Fruit fly (Drosophila melanogaster) whole organism, embryonic: ENCODE measurements around the gene gb.

Experiments used
- Ada2b ChIP-seq: fragments of 200-800 bp; sonication (Bioruptor generic); IDR thresholded peaks from 2 replicates; pipeline ENCODE4 v1.3.6; 2022; ENCODE audit warnings: missing biosample characterization, missing genetic modification characterization
- Aef1 ChIP-seq: fragments of 200-800 bp; sonication (Bioruptor generic); IDR thresholded peaks from 3 replicates; pipeline ENCODE4 v1.3.6; 2022; ENCODE audit warnings: missing biosample characterization, missing genetic modification characterization
- Blimp-1 ChIP-seq: fragments of 200-800 bp; sonication (Bioruptor generic); optimal IDR thresholded peaks from 3 replicates; lab custom pipeline; 2018; ENCODE audit warnings: missing biosample characterization, missing genetic modification characterization, mild to moderate bottlenecking, moderate library complexity, missing genetic modification reagents
- CG1024 ChIP-seq: fragments of 200-800 bp; sonication (Bioruptor generic); IDR thresholded peaks from 2 replicates; pipeline ENCODE4 v1.3.6; 2022; ENCODE audit warnings: missing biosample characterization, missing genetic modification characterization
- CG12659 ChIP-seq: fragments of 200-800 bp; sonication (Bioruptor generic); optimal IDR thresholded peaks from 3 replicates; lab custom pipeline; 2017; ENCODE audit warnings: mild to moderate bottlenecking, missing biosample characterization, missing genetic modification reagents, missing genetic modification characterization
- CG13287 ChIP-seq: fragments of 200-800 bp; sonication (Bioruptor generic); IDR thresholded peaks from 2 replicates; pipeline ENCODE4 v1.3.6; 2022; ENCODE audit warnings: missing biosample characterization, missing genetic modification characterization; ENCODE audit not compliant: partially characterized antibody
- CG14667 ChIP-seq: fragments of 200-800 bp; sonication (Bioruptor generic); IDR thresholded peaks from 2 replicates; pipeline ENCODE4 v1.3.6; 2022; ENCODE audit warnings: missing biosample characterization, missing genetic modification characterization
- CG16815 ChIP-seq: fragments of 200-800 bp; sonication (Bioruptor generic); optimal IDR thresholded peaks from 3 replicates; lab custom pipeline; 2017; ENCODE audit warnings: missing biosample characterization, mild to moderate bottlenecking, missing genetic modification characterization
- CG17829 ChIP-seq: fragments of 200-800 bp; optimal IDR thresholded peaks from 2 replicates; lab custom pipeline; 2019; ENCODE audit warnings: missing biosample characterization, mild to moderate bottlenecking, missing genetic modification characterization, moderate library complexity
- CG3838 ChIP-seq: fragments of 200-800 bp; sonication (Bioruptor generic); optimal IDR thresholded peaks from 3 replicates; lab custom pipeline; 2016; ENCODE audit warnings: missing biosample characterization, missing genetic modification characterization
- CG5180 ChIP-seq: fragments of 200-800 bp; sonication (Bioruptor generic); optimal IDR thresholded peaks from 3 replicates; lab custom pipeline; 2017; ENCODE audit warnings: missing biosample characterization, missing genetic modification characterization, mild to moderate bottlenecking, moderate library complexity, missing genetic modification reagents
- CG6791 ChIP-seq: fragments of 200-800 bp; sonication (Bioruptor generic); IDR thresholded peaks from 3 replicates; pipeline ENCODE4 v1.3.6; 2022; ENCODE audit warnings: missing biosample characterization, missing genetic modification characterization; ENCODE audit not compliant: partially characterized antibody
- CG9932 ChIP-seq: fragments of 200-800 bp; sonication (Bioruptor generic); IDR thresholded peaks from 2 replicates; pipeline ENCODE4 v1.3.6; 2022; ENCODE audit warnings: missing biosample characterization, missing genetic modification characterization
- Dbx ChIP-seq: fragments of 200-800 bp; sonication (Bioruptor generic); IDR thresholded peaks from 3 replicates; pipeline ENCODE4 v1.3.6; 2022; ENCODE audit warnings: missing biosample characterization, missing genetic modification characterization
- Dref ChIP-seq: fragments of 200-800 bp; sonication (Bioruptor generic); IDR thresholded peaks from 2 replicates; pipeline ENCODE4 v1.3.6; 2022; ENCODE audit warnings: missing biosample characterization, missing genetic modification characterization
- E2f2 ChIP-seq: fragments of 200-800 bp; sonication (Bioruptor generic); IDR thresholded peaks from 2 replicates; pipeline ENCODE4 v1.3.6; 2022; ENCODE audit warnings: missing biosample characterization, missing genetic modification characterization
- ERR ChIP-seq: fragments of 200-800 bp; sonication (Bioruptor generic); optimal IDR thresholded peaks from 2 replicates; lab custom pipeline; 2016; ENCODE audit warnings: missing biosample characterization, missing genetic modification characterization
- GATAe ChIP-seq: fragments of 200-800 bp; sonication (Bioruptor generic); conservative IDR thresholded peaks from 2 replicates; pipeline ENCODE4 v1.3.6; 2022; ENCODE audit warnings: missing biosample characterization, missing genetic modification characterization
- HLH4C ChIP-seq: fragments of 200-800 bp; sonication (Bioruptor generic); IDR thresholded peaks from 3 replicates; pipeline ENCODE4 v1.3.6; 2022; ENCODE audit warnings: missing biosample characterization, missing genetic modification characterization; ENCODE audit not compliant: partially characterized antibody
- HLH54F ChIP-seq: fragments of 200-800 bp; sonication (Bioruptor generic); optimal IDR thresholded peaks from 3 replicates; lab custom pipeline; 2016; ENCODE audit warnings: missing biosample characterization, missing genetic modification characterization
- HmgD ChIP-seq: fragments of 200-800 bp; sonication (Bioruptor generic); optimal IDR thresholded peaks from 3 replicates; lab custom pipeline; 2016; ENCODE audit warnings: missing biosample characterization, missing genetic modification characterization
- Lhr ChIP-seq: fragments of 200-800 bp; sonication (Bioruptor generic); optimal IDR thresholded peaks from 3 replicates; lab custom pipeline; 2017; ENCODE audit warnings: mild to moderate bottlenecking, missing biosample characterization, missing genetic modification reagents, missing genetic modification characterization
- PHDP ChIP-seq: fragments of 200-800 bp; sonication (Bioruptor generic); optimal IDR thresholded peaks from 3 replicates; lab custom pipeline; 2018; ENCODE audit warnings: missing biosample characterization, mild to moderate bottlenecking, missing genetic modification characterization, moderate library complexity
- Pdp1 ChIP-seq, 2 experiments: fragments of 200-800 bp; sonication (Bioruptor generic); optimal IDR thresholded peaks; 3 replicates each; lab custom pipeline; 2016; ENCODE audit warnings: missing biosample characterization in 2 of 2, missing genetic modification characterization in 2 of 2, mild to moderate bottlenecking in 1 of 2, moderate library complexity in 1 of 2
- Ptx1 ChIP-seq: fragments of 200-800 bp; sonication (Bioruptor generic); IDR thresholded peaks from 2 replicates; pipeline ENCODE4 v1.3.6; 2022; ENCODE audit warnings: missing biosample characterization, missing genetic modification characterization
- Scr ChIP-seq: fragments of 200-800 bp; sonication (Bioruptor generic); IDR thresholded peaks from 2 replicates; pipeline ENCODE4 v1.3.6; 2022; ENCODE audit warnings: missing biosample characterization, missing genetic modification characterization; ENCODE audit not compliant: partially characterized antibody
- Six4 ChIP-seq: fragments of 200-800 bp; sonication (Bioruptor generic); optimal IDR thresholded peaks from 2 replicates; lab custom pipeline; 2016; ENCODE audit warnings: missing biosample characterization, missing genetic modification characterization
- Sry-β ChIP-seq: fragments of 200-800 bp; sonication (Bioruptor generic); optimal IDR thresholded peaks from 2 replicates; lab custom pipeline; 2018; ENCODE audit warnings: missing biosample characterization, mild to moderate bottlenecking, missing genetic modification characterization, moderate library complexity
- amos ChIP-seq: fragments of 200-800 bp; sonication (Bioruptor generic); IDR thresholded peaks from 2 replicates; pipeline ENCODE4 v1.3.6; 2022; ENCODE audit warnings: missing biosample characterization, missing genetic modification characterization; ENCODE audit not compliant: partially characterized antibody
- ash1 ChIP-seq: fragments of 200-800 bp; sonication (Bioruptor generic); optimal IDR thresholded peaks from 2 replicates; lab custom pipeline; 2018; ENCODE audit warnings: missing biosample characterization, mild to moderate bottlenecking, missing genetic modification characterization
- az2 ChIP-seq: fragments of 200-800 bp; sonication (Bioruptor generic); optimal IDR thresholded peaks from 3 replicates; lab custom pipeline; 2016; ENCODE audit warnings: missing biosample characterization, missing genetic modification characterization
- dan ChIP-seq: fragments of 200-800 bp; sonication (Bioruptor generic); IDR thresholded peaks from 2 replicates; pipeline ENCODE4 v1.3.6; 2022; ENCODE audit warnings: missing biosample characterization, missing genetic modification characterization
- dpn ChIP-seq, 2 experiments: fragments of 200-800 bp; sonication (Bioruptor generic); optimal IDR thresholded peaks; 3 replicates each; lab custom pipeline; 2016; ENCODE audit warnings: missing biosample characterization in 2 of 2, missing genetic modification characterization in 2 of 2
- fd102C ChIP-seq: fragments of 200-800 bp; sonication (Bioruptor generic); optimal IDR thresholded peaks from 2 replicates; lab custom pipeline; 2018; ENCODE audit warnings: missing biosample characterization, mild to moderate bottlenecking, missing genetic modification characterization, moderate library complexity
- fu2 ChIP-seq: fragments of 200-800 bp; sonication (Bioruptor generic); optimal IDR thresholded peaks from 2 replicates; lab custom pipeline; 2016; ENCODE audit warnings: missing biosample characterization, missing genetic modification characterization
- gsb ChIP-seq: fragments of 200-800 bp; sonication (Bioruptor generic); IDR thresholded peaks from 2 replicates; pipeline ENCODE4 v1.3.6; 2022; ENCODE audit warnings: missing biosample characterization, missing genetic modification characterization
- gsb-n ChIP-seq: fragments of 200-800 bp; sonication (Bioruptor generic); optimal IDR thresholded peaks from 3 replicates; lab custom pipeline; 2018; ENCODE audit warnings: missing biosample characterization, mild to moderate bottlenecking, missing genetic modification characterization
- h ChIP-seq: fragments of >200 bp; optimal IDR thresholded peaks from 2 replicates; lab custom pipeline; 2017
- hbn ChIP-seq: fragments of 200-800 bp; sonication (Bioruptor generic); IDR thresholded peaks from 2 replicates; pipeline ENCODE4 v1.3.6; 2022; ENCODE audit warnings: missing biosample characterization, missing genetic modification characterization; ENCODE audit not compliant: partially characterized antibody
- her ChIP-seq: fragments of 200-800 bp; sonication (Bioruptor generic); optimal IDR thresholded peaks from 2 replicates; lab custom pipeline; 2016; ENCODE audit warnings: missing biosample characterization, missing genetic modification characterization
- insv ChIP-seq, 2 experiments: fragments of 200-800 bp; sonication (Bioruptor generic); optimal IDR thresholded peaks; 3 replicates each; lab custom pipeline; 2016 to 2018; ENCODE audit warnings: missing biosample characterization in 2 of 2, missing genetic modification characterization in 2 of 2
- jigr1 ChIP-seq: fragments of 200-800 bp; sonication (Bioruptor generic); IDR thresholded peaks from 3 replicates; pipeline ENCODE4 v1.3.6; 2022; ENCODE audit warnings: missing biosample characterization, missing genetic modification characterization
- p53 ChIP-seq: fragments of 200-800 bp; sonication (Bioruptor generic); optimal IDR thresholded peaks from 2 replicates; lab custom pipeline; 2016; ENCODE audit warnings: missing biosample characterization, missing genetic modification characterization
- pfk ChIP-seq: fragments of 200-800 bp; sonication (Bioruptor generic); optimal IDR thresholded peaks from 2 replicates; lab custom pipeline; 2018; ENCODE audit warnings: missing biosample characterization, mild to moderate bottlenecking, missing genetic modification characterization, moderate library complexity
- prd ChIP-seq, 3 experiments: fragments of >200 bp in 2 of 3; fragments of 200-800 bp in 1 of 3; sonication (Bioruptor generic) in 1 of 3; optimal IDR thresholded peaks in 2 of 3; IDR thresholded peaks in 1 of 3; 2 replicates in 2 of 3; 3 replicates in 1 of 3; pipeline versions ENCODE4 v1.3.6 to Lab custom; 2017 to 2022; ENCODE audit warnings: missing biosample characterization in 1 of 3, missing genetic modification characterization in 1 of 3
- psq ChIP-seq: fragments of 200-800 bp; sonication (Bioruptor generic); optimal IDR thresholded peaks from 2 replicates; lab custom pipeline; 2017; ENCODE audit warnings: missing biosample characterization, missing genetic modification characterization
- pum ChIP-seq: fragments of 200-800 bp; sonication (Bioruptor generic); optimal IDR thresholded peaks from 2 replicates; lab custom pipeline; 2016; ENCODE audit warnings: missing biosample characterization, missing genetic modification characterization
- sisA ChIP-seq: fragments of 200-800 bp; sonication (Bioruptor generic); IDR thresholded peaks from 2 replicates; pipeline ENCODE4 v1.3.6; 2022; ENCODE audit warnings: missing biosample characterization, missing genetic modification characterization
- slbo ChIP-seq: fragments of 200-800 bp; sonication (Bioruptor generic); IDR thresholded peaks from 2 replicates; pipeline ENCODE4 v1.3.6; 2022; ENCODE audit warnings: missing biosample characterization, missing genetic modification characterization
- ttk ChIP-seq: fragments of 200-800 bp; sonication (Bioruptor generic); IDR thresholded peaks from 2 replicates; pipeline ENCODE4 v2.1.2; 2022; ENCODE audit warnings: missing biosample characterization, missing genetic modification characterization
- yki ChIP-seq: fragments of >200 bp; optimal IDR thresholded peaks from 3 replicates; lab custom pipeline; 2018
- zfh1 ChIP-seq: fragments of 200-800 bp; sonication (Bioruptor generic); IDR thresholded peaks from 3 replicates; pipeline ENCODE4 v1.3.6; 2022; ENCODE audit warnings: missing biosample characterization, missing genetic modification characterization

Gene gb

dm6 chr3R:27151516-27151823 is 39.4 kb upstream of the gb start, which contains the start of gene Men-b (continued):
- TF ChIP-seq zfh1 (GFP tag; lab: Robert Waterston, UW) = peak; percentile 6; the same call in 1 of the 3 replicates
- no peak for TF ChIP-seq fd102C (GFP tag; lab: Kevin White, UChicago)
- peak; percentile 23 for TF ChIP-seq HmgD (GFP tag; lab: Kevin White, UChicago)
- peak; percentile 67 for TF ChIP-seq CG12659
- TF ChIP-seq fu2 (GFP tag; lab: Kevin White, UChicago) = no peak
- peak; percentile 53; the same call in 1 of the 2 replicates for TF ChIP-seq amos
- peak; percentile 94 for TF ChIP-seq Lhr
- no peak for TF ChIP-seq yki
- no peak for TF ChIP-seq Six4 (GFP tag; lab: Kevin White, UChicago)
- TF ChIP-seq ash1 (GFP tag; lab: Kevin White, UChicago) = no peak
- TF ChIP-seq CG17829 (tag; lab: Kevin White, UChicago) = no peak
- TF ChIP-seq CG13287 = peak; percentile 72
- TF ChIP-seq CG1024 (GFP tag; lab: Robert Waterston, UW) = no peak
- TF ChIP-seq Sry-β (GFP tag; lab: Kevin White, UChicago) = no peak
- no peak for TF ChIP-seq h
- no peak for TF ChIP-seq CG16815 (GFP tag; lab: Kevin White, UChicago)
- no peak for TF ChIP-seq GATAe
- peak; percentile 50 for TF ChIP-seq Dref (GFP tag; lab: Robert Waterston, UW)
- no peak for TF ChIP-seq p53 (GFP tag; lab: Kevin White, UChicago)
- no peak for TF ChIP-seq az2 (GFP tag; lab: Kevin White, UChicago)
- TF ChIP-seq her (GFP tag; lab: Kevin White, UChicago) = peak; percentile 12
- TF ChIP-seq gsb = no peak
- no peak for TF ChIP-seq pum (GFP tag; lab: Kevin White, UChicago)
- no peak for TF ChIP-seq CG5180 (GFP tag; lab: Kevin White, UChicago)
- TF ChIP-seq CG14667 = no peak
- no peak for TF ChIP-seq HLH54F
- TF ChIP-seq CG6791 (GFP tag; lab: Robert Waterston, UW) = peak; percentile 67; the same call in 2 of the 3 replicates
- TF ChIP-seq E2f2 (GFP tag; lab: Robert Waterston, UW) = peak; percentile 87
- TF ChIP-seq pfk (GFP tag; lab: Kevin White, UChicago) = no peak
- no peak for TF ChIP-seq gsb-n (tag; lab: Kevin White, UChicago)
- no peak for TF ChIP-seq Ada2b
- peak; percentile 17 for TF ChIP-seq CG9932
- TF ChIP-seq Pdp1 (GFP tag; optimal IDR thresholded peaks at IDR 0.05; lab: Kevin White, UChicago) = peak in 1 of 2 experiments; percentile 6
- no peak for TF ChIP-seq insv (GFP tag; optimal IDR thresholded peaks at IDR 0.05; lab: Kevin White, UChicago)
- TF ChIP-seq Aef1 (GFP tag; lab: Robert Waterston, UW) = no peak
- TF ChIP-seq Scr = no peak
- TF ChIP-seq hbn (GFP tag; lab: Robert Waterston, UW) = no peak; the same call in none of the 2 replicates
- no peak for TF ChIP-seq prd (optimal IDR thresholded peaks at IDR 0.05; lab: Kevin White, UChicago)
- no peak; the same call in 2 of the 3 replicates for TF ChIP-seq prd (GFP tag; IDR thresholded peaks at IDR 0.05; lab: Robert Waterston, UW)
- no peak for TF ChIP-seq Ptx1 (GFP tag; lab: Robert Waterston, UW)
- no peak for TF ChIP-seq HLH4C
- TF ChIP-seq dpn (GFP tag; optimal IDR thresholded peaks at IDR 0.05; lab: Kevin White, UChicago) = no peak
- peak; percentile 7 for TF ChIP-seq ERR
- TF ChIP-seq Blimp-1 (GFP tag; lab: Kevin White, UChicago) = no peak
- TF ChIP-seq ttk (GFP tag; lab: Robert Waterston, UW) = no peak
- no peak for TF ChIP-seq PHDP
- peak; percentile 70 for TF ChIP-seq Dbx
- no peak for TF ChIP-seq CG3838 (GFP tag; lab: Kevin White, UChicago)
- TF ChIP-seq jigr1 (GFP tag; lab: Robert Waterston, UW) = no peak
- TF ChIP-seq slbo (GFP tag; lab: Robert Waterston, UW) = peak; percentile 37; the same call in 1 of the 2 replicates
- TF ChIP-seq dan (GFP tag; lab: Robert Waterston, UW) = no peak
- TF ChIP-seq sisA (GFP tag; lab: Robert Waterston, UW) = 0 out of 2 replicates have a peak, but pooled peaks have one; percentile 6
- TF ChIP-seq psq (GFP tag; lab: Kevin White, UChicago) = no peak
